Worm (Caenorhabditis elegans) whole organism, L1 larva: ENCODE measurements around the gene col-20.

Source experiments
- Y116A8C.19 ChIP-seq: sonication (generic microtip); optimal IDR thresholded peaks from 2 replicates; lab custom pipeline; 2016; ENCODE audit warnings: missing compliant biosample characterization, missing genetic modification characterization, borderline replicate concordance
- aha-1 ChIP-seq: fragments of 150-350 bp; optimal IDR thresholded peaks from 2 replicates; lab custom pipeline; 2014; ENCODE audit warnings: missing biosample characterization, missing genetic modification characterization
- aly-2 ChIP-seq: fragments of 150-350 bp; optimal IDR thresholded peaks from 2 replicates; lab custom pipeline; 2014; ENCODE audit warnings: missing biosample characterization, missing genetic modification characterization
- ama-1 ChIP-seq: fragments of 150-350 bp; optimal IDR thresholded peaks from 2 replicates; lab custom pipeline; 2014
- blmp-1 ChIP-seq: fragments of 150-350 bp; optimal IDR thresholded peaks from 2 replicates; lab custom pipeline; 2014; ENCODE audit warnings: missing biosample characterization, missing genetic modification characterization
- ceh-63 ChIP-seq: fragments of 200-800 bp; sonication (Bioruptor generic); optimal IDR thresholded peaks from 2 replicates; lab custom pipeline; 2018; ENCODE audit warnings: mild to moderate bottlenecking, missing genetic modification characterization, missing compliant biosample characterization
- ceh-8 ChIP-seq: fragments of 200-800 bp; sonication (Bioruptor generic); optimal IDR thresholded peaks from 2 replicates; lab custom pipeline; 2018; ENCODE audit warnings: mild to moderate bottlenecking, missing genetic modification characterization, moderate library complexity, missing compliant biosample characterization
- ceh-82 ChIP-seq, 3 experiments: fragments of 150-350 bp in 1 of 3; sonication (generic microtip) in 2 of 3; optimal IDR thresholded peaks; 2 replicates each; lab custom pipeline; 2014 to 2017; ENCODE audit warnings: missing biosample characterization in 3 of 3, missing genetic modification characterization in 3 of 3
- ceh-88 ChIP-seq: fragments of 200-800 bp; sonication (Bioruptor generic); IDR thresholded peaks from 2 replicates; pipeline ENCODE4 v1.3.6; 2022; ENCODE audit warnings: missing genetic modification characterization, missing compliant biosample characterization
- dsc-1 ChIP-seq: sonication (generic microtip); optimal IDR thresholded peaks from 2 replicates; lab custom pipeline; 2016; ENCODE audit warnings: mild to moderate bottlenecking, missing genetic modification characterization, missing compliant biosample characterization
- efl-1 ChIP-seq, 4 experiments: fragments of 150-350 bp; optimal IDR thresholded peaks in 3 of 4; peaks in 1 of 4; 1 replicate in 1 of 4; 2 replicates in 3 of 4; lab custom pipeline; 2014; ENCODE audit warnings: missing biosample characterization in 2 of 4, missing genetic modification characterization in 2 of 4, missing genetic modification reagents in 2 of 4
- elt-2 ChIP-seq: sonication (generic microtip); optimal IDR thresholded peaks from 2 replicates; lab custom pipeline; 2016; ENCODE audit warnings: missing genetic modification characterization, mild to moderate bottlenecking, inconsistent platforms, missing compliant biosample characterization, missing genetic modification reagents
- elt-3 ChIP-seq, 6 experiments: fragments of 150-350 bp in 1 of 6; sonication (generic microtip); optimal IDR thresholded peaks; 2 replicates each; lab custom pipeline; 2017 to 2018; ENCODE audit warnings: missing biosample characterization in 6 of 6, missing genetic modification characterization in 6 of 6, inconsistent platforms in 1 of 6
- grh-1 ChIP-seq: fragments of 200-800 bp; sonication (Bioruptor generic); IDR thresholded peaks from 2 replicates; pipeline ENCODE4 v1.3.6; 2022; ENCODE audit warnings: missing genetic modification reagents, missing genetic modification characterization, missing compliant biosample characterization
- irx-1 ChIP-seq: sonication (generic microtip); optimal IDR thresholded peaks from 2 replicates; lab custom pipeline; 2016; ENCODE audit warnings: missing genetic modification characterization, missing compliant biosample characterization
- lin-15B ChIP-seq: fragments of 150-350 bp; sonication (generic microtip); optimal IDR thresholded peaks from 3 replicates; lab custom pipeline; 2014; ENCODE audit warnings: missing biosample characterization, missing genetic modification characterization
- lir-3 ChIP-seq: sonication (generic microtip); optimal IDR thresholded peaks from 2 replicates; lab custom pipeline; 2016; ENCODE audit warnings: mild to moderate bottlenecking, missing genetic modification characterization, moderate library complexity, missing compliant biosample characterization; ENCODE audit not compliant: poor library complexity
- mep-1 ChIP-seq: fragments of 150-350 bp; optimal IDR thresholded peaks from 2 replicates; lab custom pipeline; 2014; ENCODE audit warnings: missing biosample characterization, missing genetic modification characterization
- nhr-237 ChIP-seq: fragments of 150-350 bp; optimal IDR thresholded peaks from 2 replicates; lab custom pipeline; 2014; ENCODE audit warnings: missing biosample characterization, missing genetic modification characterization
- nhr-76 ChIP-seq: sonication (generic microtip); optimal IDR thresholded peaks from 2 replicates; lab custom pipeline; 2017; ENCODE audit warnings: missing biosample characterization, missing genetic modification characterization
- nhr-84 ChIP-seq: sonication (generic microtip); optimal IDR thresholded peaks from 2 replicates; lab custom pipeline; 2017; ENCODE audit warnings: missing biosample characterization, missing genetic modification characterization
- nhr-85 ChIP-seq: sonication (generic microtip); peaks from one replicate; lab custom pipeline; 2016; ENCODE audit warnings: missing genetic modification characterization, inconsistent platforms, missing compliant biosample characterization
- pqm-1 ChIP-seq: sonication (generic microtip); optimal IDR thresholded peaks from 3 replicates; lab custom pipeline; 2017; ENCODE audit warnings: missing biosample characterization, missing genetic modification characterization
- rnt-1 ChIP-seq: sonication (generic microtip); optimal IDR thresholded peaks from 2 replicates; lab custom pipeline; 2016; ENCODE audit warnings: mild to moderate bottlenecking, missing genetic modification characterization, moderate library complexity, missing compliant biosample characterization
- tbx-2 ChIP-seq: sonication (generic microtip); optimal IDR thresholded peaks from 2 replicates; lab custom pipeline; 2016; ENCODE audit warnings: missing genetic modification characterization, missing compliant biosample characterization
- xbp-1 ChIP-seq: sonication (generic microtip); optimal IDR thresholded peaks from 2 replicates; lab custom pipeline; 2016; ENCODE audit warnings: missing genetic modification characterization, missing compliant biosample characterization
- ztf-4 ChIP-seq: fragments of 150-350 bp; optimal IDR thresholded peaks from 2 replicates; lab custom pipeline; 2014; ENCODE audit warnings: missing biosample characterization, missing genetic modification characterization

col-20 gene

ce11 chrII:4879629-4880028 is 9.0 kb upstream of the col-20 start, which contains the start of gene gst-6:
Gene gst-6, plus strand, starts transcription at chrII:4879891.
- TF ChIP-seq elt-2 (tag; lab: Kevin White, UChicago) = peak; percentile 63
- TF ChIP-seq rnt-1 (tag; lab: Kevin White, UChicago) = no peak

ce11 chrII:4876091-4876490 is 5.5 kb upstream of the col-20 start, which contains the start of gene F11G11.13:
Gene F11G11.13, minus strand, starts transcription at chrII:4876179.
- TF ChIP-seq nhr-85 (tag; lab: Kevin White, UChicago) (peak; percentile 55), irx-1 (no peak), elt-3 (tag; optimal IDR thresholded peaks at IDR 0.05; lab: Kevin White, UChicago) (peak in 1 of 6 experiments; percentile 7), blmp-1 (peak; percentile 90)
- TF ChIP-seq, all 84 proteins: peak for 3

ce11 chrII:4874335-4874861 is 3.8 kb upstream of the col-20 start, which contains the start of gene F11G11.15:
Gene F11G11.15, plus strand, starts transcription at chrII:4874845.
- no peak for TF ChIP-seq nhr-237
- TF ChIP-seq lin-15B (tag; lab: Kevin White, UChicago) = no peak
- TF ChIP-seq elt-3 (tag; optimal IDR thresholded peaks at IDR 0.05; lab: Kevin White, UChicago) = peak in 1 of 6 experiments; percentile 5
- peak; percentile 77 for TF ChIP-seq blmp-1
- no peak for TF ChIP-seq lir-3 (tag; lab: Kevin White, UChicago)

ce11 chrII:4873029-4873428 is 2.4 kb upstream of the col-20 start, which contains the start of gene col-73:
Gene col-73, minus strand, starts transcription at chrII:4873129.
- TF ChIP-seq pqm-1 (no peak), dsc-1 (no peak), mep-1 (tag; lab: Kevin White, UChicago) (no peak), nhr-76 (tag; lab: Kevin White, UChicago) (no peak), ztf-4 (tag; lab: Kevin White, UChicago) (no peak), aly-2 (tag; lab: Kevin White, UChicago) (no peak), efl-1 (optimal IDR thresholded peaks at IDR 0.05; lab: Kevin White, UChicago) (no peak), efl-1 (GFP tag; optimal IDR thresholded peaks at IDR 0.05 in 1 of 2; lab: Kevin White, UChicago) (no peak), grh-1 (GFP tag; lab: Robert Waterston, UW) (no peak), elt-2 (tag; lab: Kevin White, UChicago) (no peak), rnt-1 (tag; lab: Kevin White, UChicago) (no peak), nhr-84 (no peak), ceh-88 (GFP tag; lab: Robert Waterston, UW) (no peak), xbp-1 (tag; lab: Kevin White, UChicago) (no peak), ceh-63 (GFP tag; lab: Kevin White, UChicago) (no peak)

ce11 chrII:4871834-4872233 is 1.2 kb upstream of the col-20 start:
- TF ChIP-seq ama-1 (lab: Kevin White, UChicago) = no peak
- no peak for TF ChIP-seq ceh-82 (tag; optimal IDR thresholded peaks at IDR 0.05; lab: Kevin White, UChicago)
- TF ChIP-seq blmp-1 = peak; percentile 67

- TF ChIP-seq aha-1 (tag; lab: Kevin White, UChicago) (no peak), ceh-8 (GFP tag; lab: Kevin White, UChicago) (peak; percentile 15)
Observed at ce11 chrII:4869793-4870343, 723 bp downstream of the col-20 start.

- no peak for TF ChIP-seq tbx-2
- no peak for TF ChIP-seq Y116A8C.19 (tag; lab: Kevin White, UChicago)
- TF ChIP-seq efl-1 (optimal IDR thresholded peaks at IDR 0.05; lab: Kevin White, UChicago) = no peak
- peak in 1 of 2 experiments; percentile 21 for TF ChIP-seq efl-1 (GFP tag; optimal IDR thresholded peaks at IDR 0.05 in 1 of 2; lab: Kevin White, UChicago)
Observed at ce11 chrII:4867476-4867875, 3.1 kb downstream of the col-20 start, which contains the start of gene col-17. Gene col-17, minus strand, starts transcription at chrII:4867576.
